Fruit fly (Drosophila melanogaster): ENCODE results near the gene CG14982.
A peak's percentile ranks its signal among the peaks of the same experiment; 100 is the strongest.

- TF ChIP-seq CG32121 (GFP tag; IDR thresholded peaks at IDR 0.05) (no peak), CG14655 (GFP tag; optimal IDR thresholded peaks at IDR 0.05) (no peak), CG13204 (GFP tag; optimal IDR thresholded peaks at IDR 0.05) (no peak), CG8301 (tag; optimal IDR thresholded peaks at IDR 0.05) (no peak), CG10348 (GFP tag; IDR thresholded peaks at IDR 0.05) (no peak), CG34367 (tag; optimal IDR thresholded peaks at IDR 0.05) (no peak), Snoo (tag; optimal IDR thresholded peaks at IDR 0.05) (peak; percentile 5), EcR (GFP tag; optimal IDR thresholded peaks at IDR 0.05) (peak; percentile 25), fd96Ca (GFP tag; IDR thresholded peaks at IDR 0.05) (peak; percentile 8; the same call in 1 of the 3 replicates), CG4496 (GFP tag; IDR thresholded peaks at IDR 0.05) (0 out of 3 replicates have a peak, but pooled peaks have one; percentile 37), Pif1B (GFP tag; optimal IDR thresholded peaks at IDR 0.05) (no peak), rn (GFP tag; IDR thresholded peaks at IDR 0.05) (no peak), CG12605 (GFP tag; IDR thresholded peaks at IDR 0.05) (peak; percentile 70)
Measured at dm6 chr3L:3942241-3943028, at the start of gene CG14982, which contains the start of gene CG10863.
